Fruit fly (Drosophila melanogaster): Measurements from ENCODE around the gene CG31464.
A peak's percentile ranks its signal among the peaks of the same experiment; 100 is the strongest.

Gene CG31464

DNA sequence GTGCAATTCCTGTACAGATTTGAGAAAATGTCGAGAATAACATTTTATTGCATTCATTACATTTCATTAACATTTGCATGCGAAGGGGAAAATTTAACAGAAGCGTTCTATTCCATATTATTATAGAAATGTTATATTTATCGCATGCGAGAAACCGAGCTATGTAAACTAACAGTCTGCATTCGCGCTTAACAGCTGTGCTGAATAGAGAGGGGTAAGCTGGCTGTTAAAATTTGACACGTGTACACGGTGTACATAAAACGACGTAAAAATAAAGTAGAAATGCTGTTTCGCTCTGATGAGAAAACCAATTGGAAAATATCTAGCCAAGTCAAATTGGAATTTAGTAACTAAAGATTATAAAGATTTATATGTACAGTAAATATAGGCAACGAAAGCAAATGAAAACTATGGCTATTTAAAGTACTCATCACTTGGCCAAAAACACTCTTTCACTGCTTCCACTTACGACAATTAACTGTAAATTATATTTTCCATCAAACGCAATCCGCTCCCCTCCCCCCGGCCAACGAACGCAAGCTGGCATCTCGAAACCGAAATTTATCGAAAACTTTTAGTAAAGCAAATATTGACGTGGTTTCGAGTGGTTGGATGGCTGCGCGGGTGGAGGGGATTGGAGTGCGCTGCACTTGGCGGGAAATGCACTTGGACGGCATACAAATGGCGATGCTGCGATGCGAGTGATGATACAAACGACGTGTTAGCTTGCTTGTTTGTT, 15.3 kb downstream of the CG31464 start (continued):
- TF ChIP-seq chinmo (GFP tag; IDR thresholded peaks at IDR 0.05; ENCODE audit: partially characterized antibody) (no peak), Nf-YA (GFP tag; IDR thresholded peaks at IDR 0.05) (no peak), hkb (optimal IDR thresholded peaks at IDR 0.05) (peak; percentile 22), hkb (GFP tag; IDR thresholded peaks at IDR 0.05) (no peak), Ssrp (tag; optimal IDR thresholded peaks at IDR 0.05) (no peak), dysf (GFP tag; IDR thresholded peaks at IDR 0.05) (no peak), CG7963 (GFP tag; IDR thresholded peaks at IDR 0.05; ENCODE audit: partially characterized antibody) (no peak), CG9797 (GFP tag; optimal IDR thresholded peaks at IDR 0.05) (no peak), ATbp (GFP tag; optimal IDR thresholded peaks at IDR 0.05) (peak; percentile 51), Dll (GFP tag; IDR thresholded peaks at IDR 0.05; ENCODE audit: partially characterized antibody) (peak; percentile 25; the same call in 1 of the 4 replicates), lbe (GFP tag; optimal IDR thresholded peaks at IDR 0.05) (peak; percentile 57), Bgb (GFP tag; IDR thresholded peaks at IDR 0.05; ENCODE audit: partially characterized antibody) (peak; percentile 70), vnd (GFP tag; IDR thresholded peaks at IDR 0.05; ENCODE audit: partially characterized antibody) (no peak), ro (GFP tag; IDR thresholded peaks at IDR 0.05) (no peak), Antp (GFP tag; optimal IDR thresholded peaks at IDR 0.05) (no peak), CG3726 (GFP tag; IDR thresholded peaks at IDR 0.05) (no peak), phol (tag; optimal IDR thresholded peaks at IDR 0.05) (no peak), CG16813 (GFP tag; IDR thresholded peaks at IDR 0.05; ENCODE audit: partially characterized antibody) (peak; percentile 35; the same call in 1 of the 3 replicates), chn (GFP tag; optimal IDR thresholded peaks at IDR 0.05) (no peak), Adf1 (GFP tag; IDR thresholded peaks at IDR 0.05) (no peak), CG2129 (GFP tag; IDR thresholded peaks at IDR 0.05; ENCODE audit: partially characterized antibody) (no peak), bcd (GFP tag; optimal IDR thresholded peaks at IDR 0.05) (no peak), CG32767 (GFP tag; IDR thresholded peaks at IDR 0.05) (peak; percentile 9; the same call in 1 of the 2 replicates), B-H1 (GFP tag; IDR thresholded peaks at IDR 0.05) (no peak), sna (GFP tag; IDR thresholded peaks at IDR 0.05; ENCODE audit: partially characterized antibody) (no peak), CG17361 (GFP tag; IDR thresholded peaks at IDR 0.05) (no peak), odd (GFP tag; optimal IDR thresholded peaks at IDR 0.05) (no peak), CG18262 (tag; optimal IDR thresholded peaks at IDR 0.05) (no peak), CG15479 (GFP tag; optimal IDR thresholded peaks at IDR 0.05) (no peak), CG7556 (GFP tag; optimal IDR thresholded peaks at IDR 0.05) (no peak), bab2 (GFP tag; optimal IDR thresholded peaks at IDR 0.05) (no peak), Atf3 (GFP tag; optimal IDR thresholded peaks at IDR 0.05) (no peak), CG11456 (GFP tag; IDR thresholded peaks at IDR 0.05) (no peak), Med (GFP tag) (peak; percentile 33), CG10462 (GFP tag; optimal IDR thresholded peaks at IDR 0.05) (no peak), Opbp (GFP tag; IDR thresholded peaks at IDR 0.05; ENCODE audit: partially characterized antibody) (no peak), E2f2 (GFP tag; IDR thresholded peaks at IDR 0.05) (0 out of 2 replicates have a peak, but pooled peaks have one; percentile 14), CG34376 (GFP tag; optimal IDR thresholded peaks at IDR 0.05) (no peak), inv (GFP tag; IDR thresholded peaks at IDR 0.05; ENCODE audit: partially characterized antibody) (no peak), zen (tag; optimal IDR thresholded peaks at IDR 0.05) (no peak), CG15601 (tag; optimal IDR thresholded peaks at IDR 0.05) (peak; percentile 5), CG8765 (GFP tag; IDR thresholded peaks at IDR 0.05) (no peak), CG5245 (GFP tag; optimal IDR thresholded peaks at IDR 0.05) (no peak), Dref (GFP tag; IDR thresholded peaks at IDR 0.05) (no peak), ham (GFP tag; IDR thresholded peaks at IDR 0.05) (no peak), HLH54F (GFP tag; optimal IDR thresholded peaks at IDR 0.05) (no peak), CG18764 (GFP tag; optimal IDR thresholded peaks at IDR 0.05) (no peak), CG9437 (GFP tag; optimal IDR thresholded peaks at IDR 0.05) (no peak), cwo (GFP tag; optimal IDR thresholded peaks at IDR 0.05) (peak; percentile 55)
